Worm (Caenorhabditis elegans): ENCODE measurements around the gene dyrb-1.

- no peak for TF ChIP-seq lin-15B (tag; optimal IDR thresholded peaks at IDR 0.05)
- TF ChIP-seq ZK546.5 (tag; optimal IDR thresholded peaks at IDR 0.05), result no peak
- no peak for TF ChIP-seq ceh-9 (tag; optimal IDR thresholded peaks at IDR 0.05)
- no peak for TF ChIP-seq aly-2 (tag; optimal IDR thresholded peaks at IDR 0.05)
Observed at ce11 chrII:9117789-9118242, 10.9 kb upstream of the dyrb-1 start.
